Worm (Caenorhabditis elegans) whole organism, L1 larva: Measurements from ENCODE around the gene F45E1.1.

ENCODE experiments used
- C04F5.9 ChIP-seq: sonication (generic microtip); optimal IDR thresholded peaks from 2 replicates; lab custom pipeline; 2016; ENCODE audit warnings: missing genetic modification characterization, missing compliant biosample characterization
- C16A3.4 ChIP-seq: fragments of 150-350 bp; optimal IDR thresholded peaks from 2 replicates; lab custom pipeline; 2014; ENCODE audit warnings: missing biosample characterization, missing genetic modification characterization
- C34B4.2 ChIP-seq: sonication (generic microtip); optimal IDR thresholded peaks from 2 replicates; lab custom pipeline; 2017; ENCODE audit warnings: mild to moderate bottlenecking, missing genetic modification characterization, missing compliant biosample characterization
- F16B12.6 ChIP-seq: fragments of 150-350 bp; optimal IDR thresholded peaks from 2 replicates; lab custom pipeline; 2014; ENCODE audit warnings: missing biosample characterization, missing genetic modification characterization
- Y116A8C.19 ChIP-seq: sonication (generic microtip); optimal IDR thresholded peaks from 2 replicates; lab custom pipeline; 2016; ENCODE audit warnings: missing compliant biosample characterization, missing genetic modification characterization, borderline replicate concordance
- aly-2 ChIP-seq: fragments of 150-350 bp; optimal IDR thresholded peaks from 2 replicates; lab custom pipeline; 2014; ENCODE audit warnings: missing biosample characterization, missing genetic modification characterization
- ama-1 ChIP-seq: fragments of 150-350 bp; optimal IDR thresholded peaks from 2 replicates; lab custom pipeline; 2014
- blmp-1 ChIP-seq: fragments of 150-350 bp; optimal IDR thresholded peaks from 2 replicates; lab custom pipeline; 2014; ENCODE audit warnings: missing biosample characterization, missing genetic modification characterization
- ceh-63 ChIP-seq: fragments of 200-800 bp; sonication (Bioruptor generic); optimal IDR thresholded peaks from 2 replicates; lab custom pipeline; 2018; ENCODE audit warnings: mild to moderate bottlenecking, missing genetic modification characterization, missing compliant biosample characterization
- ceh-82 ChIP-seq, 3 experiments: fragments of 150-350 bp in 1 of 3; sonication (generic microtip) in 2 of 3; optimal IDR thresholded peaks; 2 replicates each; lab custom pipeline; 2014 to 2017; ENCODE audit warnings: missing biosample characterization in 3 of 3, missing genetic modification characterization in 3 of 3
- ceh-90 ChIP-seq: sonication (generic microtip); optimal IDR thresholded peaks from 2 replicates; lab custom pipeline; 2016; ENCODE audit warnings: missing genetic modification characterization, missing compliant biosample characterization
- dpl-1 ChIP-seq, 3 experiments: fragments of 150-350 bp in 2 of 3; sonication (generic microtip) in 1 of 3; optimal IDR thresholded peaks; 2 replicates each; lab custom pipeline; 2014 to 2017; ENCODE audit warnings: missing biosample characterization in 3 of 3, missing genetic modification characterization in 3 of 3, missing genetic modification reagents in 3 of 3
- efl-1 ChIP-seq, 4 experiments: fragments of 150-350 bp; optimal IDR thresholded peaks in 3 of 4; peaks in 1 of 4; 1 replicate in 1 of 4; 2 replicates in 3 of 4; lab custom pipeline; 2014; ENCODE audit warnings: missing biosample characterization in 2 of 4, missing genetic modification characterization in 2 of 4, missing genetic modification reagents in 2 of 4
- egl-27 ChIP-seq, 2 experiments: fragments of 150-350 bp in 1 of 2; sonication (generic microtip); optimal IDR thresholded peaks; 3 replicates each; lab custom pipeline; 2017 to 2018; ENCODE audit warnings: missing biosample characterization in 2 of 2, missing genetic modification characterization in 2 of 2, missing genetic modification reagents in 2 of 2
- elt-2 ChIP-seq: sonication (generic microtip); optimal IDR thresholded peaks from 2 replicates; lab custom pipeline; 2016; ENCODE audit warnings: missing genetic modification characterization, mild to moderate bottlenecking, inconsistent platforms, missing compliant biosample characterization, missing genetic modification reagents
- elt-3 ChIP-seq, 6 experiments: fragments of 150-350 bp in 1 of 6; sonication (generic microtip); optimal IDR thresholded peaks; 2 replicates each; lab custom pipeline; 2017 to 2018; ENCODE audit warnings: missing biosample characterization in 6 of 6, missing genetic modification characterization in 6 of 6, inconsistent platforms in 1 of 6
- ets-5 ChIP-seq: fragments of 200-800 bp; sonication (Bioruptor generic); IDR thresholded peaks from 2 replicates; pipeline ENCODE4 v1.3.6; 2022; ENCODE audit warnings: missing genetic modification characterization, missing compliant biosample characterization
- fkh-10 ChIP-seq: sonication (generic microtip); optimal IDR thresholded peaks from 2 replicates; lab custom pipeline; 2017; ENCODE audit warnings: missing biosample characterization, missing genetic modification reagents, missing genetic modification characterization
- fos-1 ChIP-seq: fragments of 150-350 bp; optimal IDR thresholded peaks from 2 replicates; lab custom pipeline; 2014; ENCODE audit warnings: missing biosample characterization, missing genetic modification characterization
- hpl-2 ChIP-seq: fragments of 150-350 bp; optimal IDR thresholded peaks from 2 replicates; lab custom pipeline; 2014; ENCODE audit warnings: missing biosample characterization, missing genetic modification reagents, missing genetic modification characterization
- lin-14 ChIP-seq: fragments of 200-800 bp; sonication (Bioruptor generic); optimal IDR thresholded peaks from 2 replicates; lab custom pipeline; 2018; ENCODE audit warnings: mild to moderate bottlenecking, missing genetic modification characterization, moderate library complexity, missing compliant biosample characterization
- lin-35 ChIP-seq, 2 experiments: fragments of 150-350 bp; optimal IDR thresholded peaks; 2 replicates each; lab custom pipeline; 2014; ENCODE audit warnings: missing biosample characterization in 2 of 2, missing genetic modification characterization in 2 of 2, missing genetic modification reagents in 2 of 2
- mab-9 ChIP-seq: fragments of 200-800 bp; sonication (Bioruptor generic); IDR thresholded peaks from 2 replicates; pipeline ENCODE4 v1.3.6; 2022; ENCODE audit warnings: missing genetic modification reagents, missing genetic modification characterization, missing compliant biosample characterization
- mep-1 ChIP-seq: fragments of 150-350 bp; optimal IDR thresholded peaks from 2 replicates; lab custom pipeline; 2014; ENCODE audit warnings: missing biosample characterization, missing genetic modification characterization
- nhr-19 ChIP-seq: fragments of 200-800 bp; sonication (Bioruptor generic); conservative IDR thresholded peaks from 2 replicates; pipeline ENCODE4 v1.3.6; 2022; ENCODE audit warnings: missing genetic modification characterization, missing compliant biosample characterization
- nhr-237 ChIP-seq: fragments of 150-350 bp; optimal IDR thresholded peaks from 2 replicates; lab custom pipeline; 2014; ENCODE audit warnings: missing biosample characterization, missing genetic modification characterization
- nhr-47 ChIP-seq: sonication (generic microtip); optimal IDR thresholded peaks from 2 replicates; lab custom pipeline; 2016; ENCODE audit warnings: mild to moderate bottlenecking, missing genetic modification characterization, moderate library complexity, missing compliant biosample characterization
- nhr-85 ChIP-seq: sonication (generic microtip); peaks from one replicate; lab custom pipeline; 2016; ENCODE audit warnings: missing genetic modification characterization, inconsistent platforms, missing compliant biosample characterization
- nhr-90 ChIP-seq: sonication (generic microtip); optimal IDR thresholded peaks from 2 replicates; lab custom pipeline; 2016; ENCODE audit warnings: mild to moderate bottlenecking, missing genetic modification characterization, missing compliant biosample characterization; ENCODE audit not compliant: poor library complexity
- rnt-1 ChIP-seq: sonication (generic microtip); optimal IDR thresholded peaks from 2 replicates; lab custom pipeline; 2016; ENCODE audit warnings: mild to moderate bottlenecking, missing genetic modification characterization, moderate library complexity, missing compliant biosample characterization
- snu-23 ChIP-seq: sonication (generic microtip); optimal IDR thresholded peaks from 2 replicates; lab custom pipeline; 2016; ENCODE audit warnings: missing genetic modification characterization, missing compliant biosample characterization
- sox-4 ChIP-seq: sonication (generic microtip); optimal IDR thresholded peaks from 2 replicates; lab custom pipeline; 2016; ENCODE audit warnings: missing genetic modification characterization, missing compliant biosample characterization
- sptf-1 ChIP-seq: fragments of 150-350 bp; optimal IDR thresholded peaks from 2 replicates; lab custom pipeline; 2014; ENCODE audit warnings: missing biosample characterization, missing genetic modification characterization
- sup-37 ChIP-seq: fragments of 200-800 bp; sonication (Bioruptor generic); optimal IDR thresholded peaks from 2 replicates; lab custom pipeline; 2018; ENCODE audit warnings: mild to moderate bottlenecking, missing genetic modification characterization, missing compliant biosample characterization
- swsn-7 ChIP-seq: sonication (generic microtip); optimal IDR thresholded peaks from 2 replicates; lab custom pipeline; 2016; ENCODE audit warnings: missing genetic modification characterization, missing compliant biosample characterization
- tbx-2 ChIP-seq: sonication (generic microtip); optimal IDR thresholded peaks from 2 replicates; lab custom pipeline; 2016; ENCODE audit warnings: missing genetic modification characterization, missing compliant biosample characterization
- unc-130 ChIP-seq: fragments of 150-350 bp; optimal IDR thresholded peaks from 2 replicates; lab custom pipeline; 2017; ENCODE audit warnings: missing biosample characterization, missing genetic modification characterization, inconsistent platforms
- unc-30 ChIP-seq: sonication (generic microtip); optimal IDR thresholded peaks from 2 replicates; lab custom pipeline; 2017; ENCODE audit warnings: missing biosample characterization, missing genetic modification characterization
- zip-4 ChIP-seq: fragments of 200-800 bp; sonication (Bioruptor generic); optimal IDR thresholded peaks from 2 replicates; lab custom pipeline; 2018; ENCODE audit warnings: mild to moderate bottlenecking, missing genetic modification characterization, moderate library complexity, missing compliant biosample characterization
- ztf-11 ChIP-seq, 2 experiments: sonication (generic microtip); optimal IDR thresholded peaks; 2 replicates each; lab custom pipeline; 2016 to 2017; ENCODE audit warnings: missing genetic modification characterization in 2 of 2, missing biosample characterization in 1 of 2, missing compliant biosample characterization in 1 of 2

Gene F45E1.1

ce11 chrX:7962056-7962485 lies 41.4 kb upstream of the F45E1.1 start (continued):
- TF ChIP-seq ceh-63 (GFP tag; lab: Kevin White, UChicago) (no peak), sptf-1 (tag; lab: Kevin White, UChicago) (no peak), ceh-90 (tag; lab: Kevin White, UChicago) (no peak), snu-23 (GFP tag; lab: Kevin White, UChicago) (peak; percentile 72), tbx-2 (tag; lab: Kevin White, UChicago) (peak; percentile 39), C04F5.9 (no peak), nhr-19 (peak; percentile 24; the same call in 1 of the 2 replicates), unc-130 (tag; lab: Kevin White, UChicago) (peak; percentile 19), sup-37 (no peak), lin-35 (GFP tag; optimal IDR thresholded peaks at IDR 0.05; lab: Kevin White, UChicago) (peak; percentile 45 to 73), mab-9 (GFP tag; lab: Robert Waterston, UW) (no peak), efl-1 (optimal IDR thresholded peaks at IDR 0.05; lab: Kevin White, UChicago) (peak in 1 of 2 experiments; percentile 46), efl-1 (GFP tag; optimal IDR thresholded peaks at IDR 0.05 in 1 of 2; lab: Kevin White, UChicago) (peak in 1 of 2 experiments; percentile 8), ama-1 (lab: Kevin White, UChicago) (no peak), rnt-1 (tag; lab: Kevin White, UChicago) (no peak), unc-30 (tag; lab: Kevin White, UChicago) (no peak), C16A3.4 (peak; percentile 12), ceh-82 (tag; optimal IDR thresholded peaks at IDR 0.05; lab: Kevin White, UChicago) (peak in 1 of 3 experiments; percentile 45), nhr-85 (tag; lab: Kevin White, UChicago) (peak; percentile 92), mep-1 (tag; lab: Kevin White, UChicago) (peak; percentile 37), aly-2 (no peak), nhr-237 (tag; lab: Kevin White, UChicago) (no peak), F16B12.6 (tag; lab: Kevin White, UChicago) (peak; percentile 68), nhr-47 (tag; lab: Kevin White, UChicago) (peak; percentile 54), zip-4 (GFP tag; lab: Kevin White, UChicago) (no peak), nhr-90 (tag; lab: Kevin White, UChicago) (peak; percentile 49), egl-27 (tag; optimal IDR thresholded peaks at IDR 0.05; lab: Kevin White, UChicago) (no peak), lin-14 (GFP tag; lab: Kevin White, UChicago) (peak; percentile 79), elt-2 (peak; percentile 95), C34B4.2 (tag; lab: Kevin White, UChicago) (no peak), fos-1 (tag; lab: Kevin White, UChicago) (peak; percentile 10), elt-3 (tag; optimal IDR thresholded peaks at IDR 0.05; lab: Kevin White, UChicago) (peak in 3 of 6 experiments; percentile 28 to 60 (median 59))
- TF ChIP-seq, all 84 proteins: peak for 29

- TF ChIP-seq hpl-2 (no peak), ets-5 (no peak)
- TF ChIP-seq, all 84 proteins: peak for 0
Observed at ce11 chrX:7964022-7964421, 39.5 kb upstream of the F45E1.1 start.

ce11 chrX:7965449-7965848 lies 38.0 kb upstream of the F45E1.1 start:
- TF ChIP-seq unc-30 (tag; lab: Kevin White, UChicago) (no peak), fkh-10 (no peak), blmp-1 (tag; lab: Kevin White, UChicago) (peak; percentile 6), mep-1 (tag; lab: Kevin White, UChicago) (peak; percentile 34), C34B4.2 (tag; lab: Kevin White, UChicago) (no peak), dpl-1 (GFP tag; optimal IDR thresholded peaks at IDR 0.05; lab: Kevin White, UChicago) (no peak), sox-4 (tag; lab: Kevin White, UChicago) (no peak), ztf-11 (tag; optimal IDR thresholded peaks at IDR 0.05; lab: Kevin White, UChicago) (peak in 1 of 2 experiments; percentile 39), swsn-7 (tag; lab: Kevin White, UChicago) (no peak), nhr-237 (tag; lab: Kevin White, UChicago) (no peak), Y116A8C.19 (tag; lab: Kevin White, UChicago) (no peak), aly-2 (no peak)
